Fruit fly (Drosophila melanogaster) whole organism, embryonic: Measurements from ENCODE around the gene Tdg.

ENCODE experiments used
- Ada2b ChIP-seq: fragments of 200-800 bp; sonication (Bioruptor generic); IDR thresholded peaks from 2 replicates; pipeline ENCODE4 v1.3.6; 2022; ENCODE audit warnings: missing biosample characterization, missing genetic modification characterization
- Atf3 ChIP-seq: fragments of 200-800 bp; sonication (Bioruptor generic); optimal IDR thresholded peaks from 3 replicates; lab custom pipeline; 2016; ENCODE audit warnings: missing biosample characterization, missing genetic modification characterization
- C15 ChIP-seq: fragments of 200-800 bp; sonication (Bioruptor generic); IDR thresholded peaks from 3 replicates; pipeline ENCODE4 v1.3.6; 2022; ENCODE audit warnings: missing biosample characterization, missing genetic modification characterization
- CG11456 ChIP-seq: fragments of 200-800 bp; sonication (Bioruptor generic); IDR thresholded peaks from 3 replicates; pipeline ENCODE4 v1.3.6; 2022; ENCODE audit warnings: missing biosample characterization, missing genetic modification characterization
- CG12219 ChIP-seq: fragments of 200-800 bp; sonication (Bioruptor generic); optimal IDR thresholded peaks from 3 replicates; lab custom pipeline; 2018; ENCODE audit warnings: missing biosample characterization, mild to moderate bottlenecking, missing genetic modification characterization
- CG12769 ChIP-seq: fragments of 200-800 bp; sonication (Bioruptor generic); optimal IDR thresholded peaks from 2 replicates; lab custom pipeline; 2019; ENCODE audit warnings: missing biosample characterization, mild to moderate bottlenecking, missing genetic modification characterization, moderate library complexity
- CG14014 ChIP-seq: fragments of 200-800 bp; sonication (Bioruptor generic); IDR thresholded peaks from 2 replicates; pipeline ENCODE4 v1.3.6; 2022; ENCODE audit warnings: missing biosample characterization, missing genetic modification characterization
- CG14667 ChIP-seq: fragments of 200-800 bp; sonication (Bioruptor generic); IDR thresholded peaks from 2 replicates; pipeline ENCODE4 v1.3.6; 2022; ENCODE audit warnings: missing biosample characterization, missing genetic modification characterization
- CG14860 ChIP-seq: fragments of 200-800 bp; sonication (Bioruptor generic); IDR thresholded peaks from 3 replicates; pipeline ENCODE4 v1.3.6; 2022; ENCODE audit warnings: missing biosample characterization, missing genetic modification characterization; ENCODE audit not compliant: partially characterized antibody
- CG15601 ChIP-seq: fragments of 200-800 bp; sonication (Bioruptor generic); optimal IDR thresholded peaks from 3 replicates; lab custom pipeline; 2019; ENCODE audit warnings: missing biosample characterization, mild to moderate bottlenecking, missing genetic modification characterization, moderate library complexity
- CG18262 ChIP-seq: fragments of 200-800 bp; optimal IDR thresholded peaks from 3 replicates; lab custom pipeline; 2019; ENCODE audit warnings: missing biosample characterization, mild to moderate bottlenecking, missing genetic modification characterization, moderate library complexity
- CG2199 ChIP-seq: fragments of 200-800 bp; sonication (Bioruptor generic); IDR thresholded peaks from 3 replicates; pipeline ENCODE4 v1.3.6; 2022; ENCODE audit warnings: missing biosample characterization, missing genetic modification characterization
- CG30403 ChIP-seq: fragments of 200-800 bp; sonication (Bioruptor generic); optimal IDR thresholded peaks from 3 replicates; lab custom pipeline; 2016; ENCODE audit warnings: missing biosample characterization, missing genetic modification characterization
- CG31441 ChIP-seq: fragments of 200-800 bp; sonication (Bioruptor generic); IDR thresholded peaks from 2 replicates; pipeline ENCODE4 v1.3.6; 2022; ENCODE audit warnings: missing biosample characterization, missing genetic modification characterization
- CG3847 ChIP-seq: fragments of 200-800 bp; sonication (Bioruptor generic); IDR thresholded peaks from 2 replicates; pipeline ENCODE4 v1.3.6; 2022; ENCODE audit warnings: missing biosample characterization, missing genetic modification characterization
- CG4820 ChIP-seq: fragments of 200-800 bp; sonication (Bioruptor generic); optimal IDR thresholded peaks from 3 replicates; lab custom pipeline; 2016; ENCODE audit warnings: missing biosample characterization, missing genetic modification characterization
- CG5180 ChIP-seq: fragments of 200-800 bp; sonication (Bioruptor generic); optimal IDR thresholded peaks from 3 replicates; lab custom pipeline; 2017; ENCODE audit warnings: missing biosample characterization, missing genetic modification characterization, mild to moderate bottlenecking, moderate library complexity, missing genetic modification reagents
- CG5245 ChIP-seq: fragments of 200-800 bp; sonication (Bioruptor generic); optimal IDR thresholded peaks from 3 replicates; lab custom pipeline; 2016; ENCODE audit warnings: missing biosample characterization, missing genetic modification characterization
- CG6254 ChIP-seq: fragments of 200-800 bp; sonication (Bioruptor generic); optimal IDR thresholded peaks from 3 replicates; lab custom pipeline; 2017; ENCODE audit warnings: mild to moderate bottlenecking, missing biosample characterization, missing genetic modification reagents, missing genetic modification characterization
- CG6689 ChIP-seq: fragments of 200-800 bp; sonication (Bioruptor generic); IDR thresholded peaks from 2 replicates; pipeline ENCODE4 v1.3.6; 2022; ENCODE audit warnings: missing biosample characterization, missing genetic modification characterization
- CG8924 ChIP-seq: fragments of 200-800 bp; optimal IDR thresholded peaks from 3 replicates; lab custom pipeline; 2019; ENCODE audit warnings: missing biosample characterization, mild to moderate bottlenecking, missing genetic modification characterization, moderate library complexity
- D19B ChIP-seq: fragments of 200-800 bp; sonication (Bioruptor generic); optimal IDR thresholded peaks from 2 replicates; lab custom pipeline; 2017; ENCODE audit warnings: missing biosample characterization, mild to moderate bottlenecking, missing genetic modification characterization
- Dek ChIP-seq: fragments of 200-800 bp; sonication (Bioruptor generic); optimal IDR thresholded peaks from 3 replicates; lab custom pipeline; 2019; ENCODE audit warnings: missing biosample characterization, mild to moderate bottlenecking, missing genetic modification characterization, moderate library complexity
- Drgx ChIP-seq: fragments of 200-800 bp; sonication (Bioruptor generic); IDR thresholded peaks from 2 replicates; pipeline ENCODE4 v1.3.6; 2022; ENCODE audit warnings: missing biosample characterization, missing genetic modification characterization
- Ets97D ChIP-seq: fragments of 200-800 bp; sonication (Bioruptor generic); optimal IDR thresholded peaks from 3 replicates; lab custom pipeline; 2016; ENCODE audit warnings: missing biosample characterization, missing genetic modification characterization
- Hmx ChIP-seq: fragments of 200-800 bp; sonication (Bioruptor generic); optimal IDR thresholded peaks from 2 replicates; lab custom pipeline; 2016; ENCODE audit warnings: missing biosample characterization, missing genetic modification characterization
- Hr78 ChIP-seq, 2 experiments: fragments of 200-800 bp in 1 of 2; fragments of >200 bp in 1 of 2; sonication (Bioruptor generic) in 1 of 2; optimal IDR thresholded peaks; 2 replicates each; lab custom pipeline; 2017 to 2019; ENCODE audit warnings: missing biosample characterization in 2 of 2, missing genetic modification characterization in 2 of 2, mild to moderate bottlenecking in 1 of 2, moderate library complexity in 1 of 2
- MBD-R2 ChIP-seq: fragments of 200-800 bp; sonication (Bioruptor generic); IDR thresholded peaks from 2 replicates; pipeline ENCODE4 v1.3.6; 2022; ENCODE audit warnings: missing biosample characterization, missing genetic modification characterization
- Mrtf ChIP-seq: fragments of 200-800 bp; sonication (Bioruptor generic); IDR thresholded peaks from 3 replicates; pipeline ENCODE4 v1.3.6; 2022; ENCODE audit warnings: missing biosample characterization, missing genetic modification characterization
- Nf-YC ChIP-seq: fragments of 200-800 bp; optimal IDR thresholded peaks from 3 replicates; lab custom pipeline; 2019; ENCODE audit warnings: missing biosample characterization, mild to moderate bottlenecking, missing genetic modification characterization, moderate library complexity
- NfI ChIP-seq: fragments of 200-800 bp; sonication (Bioruptor generic); optimal IDR thresholded peaks from 3 replicates; lab custom pipeline; 2018; ENCODE audit warnings: missing biosample characterization, mild to moderate bottlenecking, missing genetic modification characterization, moderate library complexity
- Optix ChIP-seq: fragments of 200-800 bp; sonication (Bioruptor generic); IDR thresholded peaks from 3 replicates; pipeline ENCODE4 v1.3.6; 2022; ENCODE audit warnings: missing biosample characterization, missing genetic modification characterization
- Stat92E ChIP-seq, 3 experiments: fragments of >200 bp in 2 of 3; fragments of 200-800 bp in 1 of 3; sonication (Bioruptor generic) in 1 of 3; optimal IDR thresholded peaks; 2 replicates each; lab custom pipeline; 2017 to 2019; ENCODE audit warnings: missing biosample characterization in 3 of 3, missing genetic modification characterization in 3 of 3, mild to moderate bottlenecking in 1 of 3, moderate library complexity in 1 of 3
- bbx ChIP-seq: fragments of 200-800 bp; sonication (Bioruptor generic); IDR thresholded peaks from 2 replicates; pipeline ENCODE4 v1.3.6; 2022; ENCODE audit warnings: missing biosample characterization, missing genetic modification characterization; ENCODE audit not compliant: partially characterized antibody
- bsh ChIP-seq, 2 experiments: fragments of 200-800 bp; sonication (Bioruptor generic); optimal IDR thresholded peaks; 2 replicates each; lab custom pipeline; 2017 to 2018; ENCODE audit warnings: mild to moderate bottlenecking in 2 of 2, missing biosample characterization in 2 of 2, missing genetic modification characterization in 2 of 2, moderate library complexity in 1 of 2
- cato ChIP-seq: fragments of 200-800 bp; sonication (Bioruptor generic); optimal IDR thresholded peaks from 2 replicates; lab custom pipeline; 2016; ENCODE audit warnings: missing biosample characterization, missing genetic modification characterization, borderline replicate concordance
- dpn ChIP-seq, 2 experiments: fragments of 200-800 bp; sonication (Bioruptor generic); optimal IDR thresholded peaks; 3 replicates each; lab custom pipeline; 2016; ENCODE audit warnings: missing biosample characterization in 2 of 2, missing genetic modification characterization in 2 of 2
- en ChIP-seq: fragments of 200-800 bp; sonication (Bioruptor generic); optimal IDR thresholded peaks from 2 replicates; lab custom pipeline; 2016; ENCODE audit warnings: missing biosample characterization, missing genetic modification characterization
- ewg ChIP-seq: fragments of 200-800 bp; sonication (Bioruptor generic); optimal IDR thresholded peaks from 3 replicates; lab custom pipeline; 2017; ENCODE audit warnings: mild to moderate bottlenecking, missing biosample characterization, missing genetic modification reagents, missing genetic modification characterization
- hkb ChIP-seq, 2 experiments: fragments of 200-800 bp in 1 of 2; fragments of >200 bp in 1 of 2; sonication (Bioruptor generic) in 1 of 2; IDR thresholded peaks in 1 of 2; optimal IDR thresholded peaks in 1 of 2; 2 replicates each; pipeline versions ENCODE4 v1.3.6 to Lab custom; 2017 to 2022; ENCODE audit warnings: missing biosample characterization in 1 of 2, missing genetic modification characterization in 1 of 2
- knrl ChIP-seq: fragments of 200-800 bp; sonication (Bioruptor generic); IDR thresholded peaks from 3 replicates; pipeline ENCODE4 v1.3.6; 2022; ENCODE audit warnings: missing biosample characterization, missing genetic modification characterization; ENCODE audit not compliant: partially characterized antibody
- maf-S ChIP-seq: fragments of 200-800 bp; sonication (Bioruptor generic); optimal IDR thresholded peaks from 2 replicates; lab custom pipeline; 2016; ENCODE audit warnings: missing biosample characterization, missing genetic modification characterization
- odd ChIP-seq: fragments of 200-800 bp; sonication (Bioruptor generic); optimal IDR thresholded peaks from 2 replicates; lab custom pipeline; 2017; ENCODE audit warnings: missing biosample characterization, mild to moderate bottlenecking, missing genetic modification characterization
- scrt ChIP-seq: fragments of 200-800 bp; sonication (Bioruptor generic); optimal IDR thresholded peaks from 2 replicates; lab custom pipeline; 2018; ENCODE audit warnings: missing biosample characterization, mild to moderate bottlenecking, missing genetic modification characterization, moderate library complexity
- sim ChIP-seq: fragments of 200-800 bp; sonication (Bioruptor generic); IDR thresholded peaks from 2 replicates; pipeline ENCODE4 v1.3.6; 2022; ENCODE audit warnings: missing biosample characterization, missing genetic modification characterization
- stwl ChIP-seq: fragments of 200-800 bp; sonication (Bioruptor generic); optimal IDR thresholded peaks from 3 replicates; lab custom pipeline; 2018; ENCODE audit warnings: missing biosample characterization, mild to moderate bottlenecking, missing genetic modification characterization, moderate library complexity
- tap ChIP-seq: fragments of 200-800 bp; optimal IDR thresholded peaks from 3 replicates; lab custom pipeline; 2019; ENCODE audit warnings: missing biosample characterization, mild to moderate bottlenecking, missing genetic modification characterization, moderate library complexity
- twi ChIP-seq: fragments of 200-800 bp; optimal IDR thresholded peaks from 2 replicates; lab custom pipeline; 2019; ENCODE audit warnings: missing biosample characterization, mild to moderate bottlenecking, missing genetic modification characterization, moderate library complexity

The Tdg gene

DNA sequence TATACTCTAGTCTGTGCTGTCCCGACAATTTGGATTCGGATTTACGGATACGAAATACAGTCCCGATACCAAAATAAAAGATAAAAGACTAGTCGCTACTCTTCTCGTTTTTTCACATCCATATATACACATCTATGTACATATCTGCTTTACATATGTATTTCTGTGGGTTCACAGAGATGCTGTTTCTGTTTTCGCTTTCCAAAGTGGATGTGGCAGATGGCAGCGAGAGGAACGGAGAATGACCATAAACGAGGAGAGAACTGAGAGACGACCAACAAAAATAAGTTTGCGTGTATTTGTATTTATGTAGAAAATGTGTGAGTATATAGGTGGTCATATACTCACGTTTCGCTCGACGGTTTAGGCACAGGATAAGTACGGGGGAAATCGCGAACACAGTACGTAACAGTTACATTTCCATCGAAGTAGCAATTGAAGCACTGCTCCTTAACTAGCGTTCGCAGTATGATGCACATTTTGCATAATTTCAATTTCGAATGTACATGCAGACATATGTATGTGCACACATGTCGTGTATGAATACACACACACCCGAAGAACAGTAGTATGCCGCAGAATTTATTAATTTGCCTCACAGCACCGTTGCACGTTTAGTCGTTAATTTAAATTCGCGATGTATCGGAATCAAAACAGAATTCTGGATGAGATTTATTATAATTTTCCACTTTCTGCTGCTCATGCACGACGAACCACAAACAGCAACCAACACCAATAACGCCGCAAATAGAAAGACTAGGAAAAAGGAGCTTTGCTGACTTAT, at the start of gene Tdg (continued):
- TF ChIP-seq CG31441 (no peak), CG5180 (GFP tag; lab: Kevin White, UChicago) (peak; percentile 66), cato (GFP tag; lab: Kevin White, UChicago) (no peak), sim (GFP tag; lab: Robert Waterston, UW) (no peak), knrl (GFP tag; lab: Robert Waterston, UW) (no peak), CG30403 (no peak), CG12219 (GFP tag; lab: Kevin White, UChicago) (no peak), stwl (no peak), dpn (GFP tag; optimal IDR thresholded peaks at IDR 0.05; lab: Kevin White, UChicago) (no peak), bbx (0 out of 2 replicates have a peak, but pooled peaks have one; percentile 7), Stat92E (GFP tag; optimal IDR thresholded peaks at IDR 0.05; lab: Kevin White, UChicago) (peak in 1 of 3 experiments; percentile 81), CG3847 (GFP tag; lab: Robert Waterston, UW) (no peak), CG15601 (no peak), tap (no peak), Optix (GFP tag; lab: Robert Waterston, UW) (no peak), CG4820 (no peak), Drgx (GFP tag; lab: Robert Waterston, UW) (no peak), CG8924 (tag; lab: Kevin White, UChicago) (no peak), CG5245 (GFP tag; lab: Kevin White, UChicago) (no peak), ewg (GFP tag; lab: Kevin White, UChicago) (no peak), Ada2b (GFP tag; lab: Robert Waterston, UW) (no peak), C15 (GFP tag; lab: Robert Waterston, UW) (no peak), Hmx (GFP tag; lab: Kevin White, UChicago) (no peak), CG14860 (GFP tag; lab: Robert Waterston, UW) (no peak), scrt (GFP tag; lab: Kevin White, UChicago) (no peak), Ets97D (GFP tag; lab: Kevin White, UChicago) (no peak), D19B (GFP tag; lab: Kevin White, UChicago) (peak; percentile 27), CG18262 (tag; lab: Kevin White, UChicago) (no peak), Nf-YC (tag; lab: Kevin White, UChicago) (peak; percentile 1), CG12769 (tag; lab: Kevin White, UChicago) (peak; percentile 45), CG11456 (GFP tag; lab: Robert Waterston, UW) (no peak), Atf3 (GFP tag; lab: Kevin White, UChicago) (no peak), Hr78 (GFP tag; optimal IDR thresholded peaks at IDR 0.05; lab: Kevin White, UChicago) (no peak), CG14667 (GFP tag; lab: Robert Waterston, UW) (no peak), NfI (GFP tag; lab: Kevin White, UChicago) (no peak), bsh (GFP tag; optimal IDR thresholded peaks at IDR 0.05; lab: Kevin White, UChicago) (peak in 1 of 2 experiments; percentile 1), maf-S (GFP tag; lab: Kevin White, UChicago) (no peak), twi (tag; lab: Kevin White, UChicago) (peak; percentile 60), CG14014 (GFP tag; lab: Robert Waterston, UW) (peak; percentile 11; the same call in 1 of the 2 replicates), odd (GFP tag; lab: Kevin White, UChicago) (no peak), MBD-R2 (GFP tag; lab: Robert Waterston, UW) (no peak), CG2199 (GFP tag; lab: Robert Waterston, UW) (peak; percentile 62; the same call in 1 of the 3 replicates), hkb (optimal IDR thresholded peaks at IDR 0.05; lab: Kevin White, UChicago) (no peak), hkb (GFP tag; IDR thresholded peaks at IDR 0.05; lab: Robert Waterston, UW) (no peak), en (no peak), Dek (tag; lab: Kevin White, UChicago) (no peak), Mrtf (GFP tag; lab: Robert Waterston, UW) (no peak), CG6254 (GFP tag; lab: Kevin White, UChicago) (no peak), CG6689 (no peak)
